Fruit fly (Drosophila melanogaster): Measurements from ENCODE around the gene jvl.

jvl gene

DNA sequence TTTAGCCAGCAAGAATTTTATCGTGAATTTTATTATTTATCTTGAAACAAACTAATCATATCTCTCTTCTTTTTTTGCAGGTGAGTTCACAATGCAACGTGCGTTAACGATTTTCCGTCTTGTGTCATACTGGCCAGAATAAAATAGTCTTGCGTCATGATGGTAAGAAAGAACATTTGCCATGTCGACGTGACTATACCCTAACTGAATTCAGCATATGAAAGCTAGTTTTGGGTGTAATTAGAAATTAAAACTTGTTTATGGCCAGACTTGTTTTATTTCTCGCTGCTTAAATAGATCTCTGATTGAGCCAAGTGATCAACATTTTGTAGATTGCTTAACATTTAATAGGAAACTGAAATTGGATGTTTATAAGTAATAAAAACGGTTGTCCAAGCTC, 22.7 kb downstream of the jvl start:
- TF ChIP-seq p53 (GFP tag; optimal IDR thresholded peaks at IDR 0.05) (no peak), CG3281 (GFP tag; optimal IDR thresholded peaks at IDR 0.05) (no peak), Ets65A (GFP tag) (peak; percentile 63), Camta (GFP tag; optimal IDR thresholded peaks at IDR 0.05) (no peak), sens (GFP tag) (peak; percentile 36)

DNA sequence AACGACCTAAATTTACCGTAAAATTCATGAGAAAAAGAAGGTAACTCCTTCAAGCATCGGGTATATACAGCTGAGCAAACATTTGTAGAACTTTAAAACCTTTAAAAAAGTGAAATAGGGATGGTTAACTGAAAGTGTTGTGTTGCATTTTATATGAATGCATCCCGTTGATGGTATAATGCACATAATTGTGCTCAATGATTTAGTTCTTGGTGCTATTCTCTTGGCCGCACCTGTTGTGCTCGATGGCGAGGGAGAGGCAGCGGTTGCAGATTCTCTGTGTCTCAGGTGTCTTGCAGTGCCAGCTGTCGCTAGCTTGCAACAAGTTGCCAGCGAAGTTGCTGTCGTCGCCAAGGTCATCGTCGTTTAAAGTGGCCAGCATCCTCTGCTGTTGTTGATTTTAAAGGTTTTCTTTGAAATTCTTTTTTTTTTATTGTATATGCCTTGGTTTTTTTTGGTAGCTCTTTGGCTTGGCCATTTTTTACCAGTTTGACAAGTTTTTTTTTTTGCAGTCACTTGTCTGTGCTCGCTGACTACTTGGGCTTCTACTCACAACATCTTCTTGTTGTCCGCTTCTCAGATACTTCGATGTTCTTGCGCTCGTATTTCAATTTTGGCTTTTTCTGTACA, 24.1 kb downstream of the jvl start:
- TF ChIP-seq crp (GFP tag; optimal IDR thresholded peaks at IDR 0.05) (no peak), CG2129 (GFP tag; IDR thresholded peaks at IDR 0.05; ENCODE audit: partially characterized antibody) (no peak), bsh (GFP tag; optimal IDR thresholded peaks at IDR 0.05) (peak in 1 of 2 experiments; percentile 28), sima (GFP tag; optimal IDR thresholded peaks at IDR 0.05) (no peak), chinmo (GFP tag; IDR thresholded peaks at IDR 0.05; ENCODE audit: partially characterized antibody) (0 out of 4 replicates have a peak, but pooled peaks have one; percentile 24), nom (GFP tag; optimal IDR thresholded peaks at IDR 0.05) (peak; percentile 87), Drgx (GFP tag; IDR thresholded peaks at IDR 0.05) (peak; percentile 80), CG13424 (tag; optimal IDR thresholded peaks at IDR 0.05) (no peak), NK7.1 (GFP tag; optimal IDR thresholded peaks at IDR 0.05) (no peak)

DNA sequence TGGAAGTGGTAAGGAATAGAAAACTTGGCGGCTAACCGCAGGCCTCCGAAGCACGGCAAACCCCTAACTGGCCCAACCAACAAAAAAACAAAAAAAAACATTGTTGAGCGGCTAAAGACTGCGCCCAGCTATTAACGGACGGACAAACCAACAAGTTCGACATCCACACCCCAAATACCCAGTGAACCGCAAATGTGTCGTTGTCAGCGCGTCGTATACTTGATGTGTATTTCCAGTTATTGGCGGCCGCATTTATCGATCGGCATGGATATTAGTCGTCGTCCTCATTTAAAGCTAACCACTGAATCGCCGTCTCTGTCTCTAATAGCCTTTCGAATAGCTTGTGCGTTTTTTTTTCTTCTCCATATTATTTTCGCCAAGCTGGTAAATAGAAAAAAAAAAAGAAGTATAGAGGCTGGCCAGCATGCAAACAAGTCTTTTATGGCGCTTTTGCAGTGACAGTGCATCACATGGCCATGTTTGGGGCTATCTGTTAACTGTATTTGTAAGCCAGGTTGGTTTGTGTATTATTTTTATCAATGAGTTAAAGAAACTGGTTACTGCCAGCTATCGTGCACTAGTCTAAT, 25.1 kb downstream of the jvl start:
- TF ChIP-seq Ets65A (GFP tag): peak; percentile 27
- peak; percentile 71 for TF ChIP-seq onecut (GFP tag; IDR thresholded peaks at IDR 0.05)
- TF ChIP-seq sr (GFP tag; IDR thresholded peaks at IDR 0.05): no peak
- no peak for TF ChIP-seq sima (GFP tag; optimal IDR thresholded peaks at IDR 0.05)
- TF ChIP-seq oc (tag; optimal IDR thresholded peaks at IDR 0.05): no peak
- no peak for TF ChIP-seq usp (GFP tag; optimal IDR thresholded peaks at IDR 0.05)
- no peak for TF ChIP-seq CG11723 (GFP tag; optimal IDR thresholded peaks at IDR 0.05)
- TF ChIP-seq CG43689 (GFP tag; IDR thresholded peaks at IDR 0.05): no peak
- TF ChIP-seq chinmo (GFP tag; IDR thresholded peaks at IDR 0.05; ENCODE audit: partially characterized antibody): 0 out of 4 replicates have a peak, but pooled peaks have one; percentile 69
- no peak for TF ChIP-seq Hsf (GFP tag; optimal IDR thresholded peaks at IDR 0.05)
- TF ChIP-seq CG6813 (GFP tag; optimal IDR thresholded peaks at IDR 0.05): no peak
- TF ChIP-seq CG31224 (GFP tag; IDR thresholded peaks at IDR 0.05): no peak
- TF ChIP-seq NC2α (GFP tag; optimal IDR thresholded peaks at IDR 0.05): no peak
- TF ChIP-seq CG10274 (GFP tag; optimal IDR thresholded peaks at IDR 0.05): no peak
- TF ChIP-seq mirr (GFP tag; optimal IDR thresholded peaks at IDR 0.05): no peak
- no peak for TF ChIP-seq CG12155 (GFP tag; optimal IDR thresholded peaks at IDR 0.05)
- TF ChIP-seq CG5180 (GFP tag; optimal IDR thresholded peaks at IDR 0.05): peak; percentile 52
- TF ChIP-seq CG33213 (GFP tag; optimal IDR thresholded peaks at IDR 0.05): no peak
- TF ChIP-seq inv (GFP tag; IDR thresholded peaks at IDR 0.05; ENCODE audit: partially characterized antibody): no peak

DNA sequence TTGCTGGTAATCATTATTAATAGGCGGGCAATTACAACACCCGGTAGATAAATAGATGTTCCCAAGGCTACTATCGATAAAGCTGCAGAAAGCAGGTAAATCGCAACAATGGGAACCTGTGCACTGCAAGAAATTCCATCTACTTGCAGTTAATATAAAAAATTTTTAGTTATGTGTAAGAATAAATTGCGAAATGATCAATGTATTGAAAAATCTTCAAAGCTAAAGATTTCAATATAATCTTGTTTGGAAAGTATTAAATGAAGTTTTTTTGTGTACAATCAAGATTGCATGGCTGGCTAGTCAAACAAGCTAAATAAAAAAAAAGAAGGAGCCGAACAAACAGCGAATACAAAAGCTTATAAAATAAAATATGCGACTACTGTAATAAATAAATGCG, 34.0 kb downstream of the jvl start:
- TF ChIP-seq prd (optimal IDR thresholded peaks at IDR 0.05) (no peak), prd (GFP tag; IDR thresholded peaks at IDR 0.05) (no peak), tll (GFP tag; optimal IDR thresholded peaks at IDR 0.05) (no peak), MBD-R2 (GFP tag; IDR thresholded peaks at IDR 0.05) (no peak), sd (tag; optimal IDR thresholded peaks at IDR 0.05) (no peak), CG17328 (GFP tag; IDR thresholded peaks at IDR 0.05) (peak; percentile 12; the same call in 1 of the 2 replicates), Abd-B (GFP tag; optimal IDR thresholded peaks at IDR 0.05) (no peak), Dfd (GFP tag; optimal IDR thresholded peaks at IDR 0.05) (no peak), CG9727 (GFP tag; optimal IDR thresholded peaks at IDR 0.05) (no peak), Mad (GFP tag; optimal IDR thresholded peaks at IDR 0.05) (no peak), eyg (GFP tag; optimal IDR thresholded peaks at IDR 0.05) (no peak), CG18619 (GFP tag; optimal IDR thresholded peaks at IDR 0.05) (no peak), Hmx (GFP tag; optimal IDR thresholded peaks at IDR 0.05) (no peak), CG31365 (tag; optimal IDR thresholded peaks at IDR 0.05) (no peak), schlank (tag; optimal IDR thresholded peaks at IDR 0.05) (no peak), D (optimal IDR thresholded peaks at IDR 0.05) (no peak), D (GFP tag; optimal IDR thresholded peaks at IDR 0.05) (no peak)

Data from whole organism, embryonic.